Worm (Caenorhabditis elegans) whole organism, mixed stage, embryonic: ENCODE results near the gene B0507.7.

Experiments
- mep-1 ChIP-seq: fragments of 150-350 bp; optimal IDR thresholded peaks from 2 replicates; lab custom pipeline; 2017; ENCODE audit warnings: missing biosample characterization, missing genetic modification reagents, missing genetic modification characterization, inconsistent platforms
- nhr-237 ChIP-seq: fragments of 150-350 bp; optimal IDR thresholded peaks from 2 replicates; lab custom pipeline; 2014; ENCODE audit warnings: missing biosample characterization, missing genetic modification characterization
- nhr-28 ChIP-seq: fragments of 150-350 bp; optimal IDR thresholded peaks from 2 replicates; lab custom pipeline; 2014; ENCODE audit warnings: missing biosample characterization, missing genetic modification characterization
- unc-39 ChIP-seq: fragments of 150-350 bp; optimal IDR thresholded peaks from 2 replicates; lab custom pipeline; 2014; ENCODE audit warnings: missing biosample characterization, missing genetic modification characterization
- ztf-11 ChIP-seq: fragments of 150-350 bp; optimal IDR thresholded peaks from 2 replicates; lab custom pipeline; 2014; ENCODE audit warnings: missing biosample characterization, missing genetic modification characterization

- no peak for TF ChIP-seq unc-39 (tag; lab: Kevin White, UChicago)
- no peak for TF ChIP-seq mep-1
- no peak for TF ChIP-seq ztf-11 (tag; lab: Kevin White, UChicago)
- TF ChIP-seq nhr-237 (tag; lab: Kevin White, UChicago), result no peak
- TF ChIP-seq nhr-28 (tag; lab: Kevin White, UChicago), result no peak
Observed at ce11 chrV:8736369-8736768, 22.1 kb downstream of the B0507.7 start, which contains the start of gene ZC196.3.
